Worm (Caenorhabditis elegans) whole organism, young adult: ENCODE measurements around the gene str-27.
"Not testable (repeated sequence)": the region's sequence is repeated elsewhere in the genome, so short reads cannot be mapped to it uniquely, and the experiment has no call there.

Source experiments
- B0019.2 ChIP-seq: fragments of 200-800 bp; sonication (Bioruptor generic); conservative IDR thresholded peaks from 2 replicates; pipeline ENCODE4 v1.3.6; 2022; ENCODE audit warnings: missing genetic modification reagents, missing genetic modification characterization, missing compliant biosample characterization
- B0261.1 ChIP-seq: sonication (generic microtip); optimal IDR thresholded peaks from 2 replicates; lab custom pipeline; 2016; ENCODE audit warnings: mild to moderate bottlenecking, missing genetic modification characterization, moderate library complexity, missing compliant biosample characterization
- B0336.3 ChIP-seq: fragments of 200-800 bp; sonication (Bioruptor generic); IDR thresholded peaks from 2 replicates; pipeline ENCODE4 v1.3.6; 2022; ENCODE audit warnings: missing genetic modification characterization, missing compliant biosample characterization
- C17E4.6 ChIP-seq: fragments of 200-800 bp; sonication (Bioruptor generic); IDR thresholded peaks from 2 replicates; pipeline ENCODE4 v1.3.6; 2022; ENCODE audit warnings: missing genetic modification reagents, missing genetic modification characterization, missing compliant biosample characterization
- D2030.7 ChIP-seq: fragments of 200-800 bp; sonication (Bioruptor generic); IDR thresholded peaks from 2 replicates; pipeline ENCODE4 v1.3.6; 2022; ENCODE audit warnings: missing genetic modification reagents, missing genetic modification characterization, missing compliant biosample characterization
- F33H1.4 ChIP-seq: fragments of 200-800 bp; sonication (Bioruptor generic); IDR thresholded peaks from 2 replicates; pipeline ENCODE4 v1.3.6; 2022; ENCODE audit warnings: missing genetic modification reagents, missing genetic modification characterization, missing compliant biosample characterization
- F37B4.10 ChIP-seq: fragments of 200-800 bp; sonication (Bioruptor generic); IDR thresholded peaks from 2 replicates; pipeline ENCODE4 v1.3.6; 2022; ENCODE audit warnings: missing genetic modification characterization, missing compliant biosample characterization
- F39B2.1 ChIP-seq: fragments of 200-800 bp; sonication (Bioruptor generic); IDR thresholded peaks from 2 replicates; pipeline ENCODE4 v1.3.6; 2022; ENCODE audit warnings: missing genetic modification reagents, missing genetic modification characterization, missing compliant biosample characterization
- Y53F4B.3 ChIP-seq: fragments of 200-800 bp; sonication (Bioruptor generic); IDR thresholded peaks from 2 replicates; pipeline ENCODE4 v1.3.6; 2022; ENCODE audit warnings: missing genetic modification reagents, missing genetic modification characterization, missing compliant biosample characterization
- Y53G8AR.9 ChIP-seq: fragments of 200-800 bp; sonication (Bioruptor generic); conservative IDR thresholded peaks from 2 replicates; pipeline ENCODE4 v1.3.6; 2022; ENCODE audit warnings: missing genetic modification reagents, missing genetic modification characterization, missing compliant biosample characterization
- Y56A3A.18 ChIP-seq: fragments of 200-800 bp; sonication (Bioruptor generic); IDR thresholded peaks from 2 replicates; pipeline ENCODE4 v1.3.6; 2022; ENCODE audit warnings: missing genetic modification reagents, missing genetic modification characterization, missing compliant biosample characterization
- Y95B8A.8 ChIP-seq: fragments of 200-800 bp; sonication (Bioruptor generic); IDR thresholded peaks from 2 replicates; pipeline ENCODE4 v1.3.6; 2022; ENCODE audit warnings: missing genetic modification reagents, missing genetic modification characterization, missing compliant biosample characterization
- aptf-3 ChIP-seq: fragments of 200-800 bp; sonication (Bioruptor generic); IDR thresholded peaks from 2 replicates; pipeline ENCODE4 v1.3.6; 2022; ENCODE audit warnings: missing genetic modification characterization, missing compliant biosample characterization
- attf-3 ChIP-seq: fragments of 200-800 bp; sonication (Bioruptor generic); conservative IDR thresholded peaks from 2 replicates; pipeline ENCODE4 v1.3.6; 2022; ENCODE audit warnings: missing genetic modification reagents, missing genetic modification characterization, missing compliant biosample characterization
- attf-6 ChIP-seq: fragments of 200-800 bp; sonication (Bioruptor generic); IDR thresholded peaks from 2 replicates; pipeline ENCODE4 v1.3.6; 2022; ENCODE audit warnings: missing genetic modification reagents, missing genetic modification characterization, missing compliant biosample characterization
- bed-1 ChIP-seq: fragments of 200-800 bp; sonication (Bioruptor generic); IDR thresholded peaks from 2 replicates; pipeline ENCODE4 v1.3.6; 2022; ENCODE audit warnings: missing genetic modification reagents, missing genetic modification characterization, missing compliant biosample characterization
- bed-2 ChIP-seq: fragments of 200-800 bp; sonication (Bioruptor generic); IDR thresholded peaks from 2 replicates; pipeline ENCODE4 v1.3.6; 2022; ENCODE audit warnings: missing genetic modification reagents, missing genetic modification characterization, missing compliant biosample characterization
- cebp-1 ChIP-seq, 2 experiments: fragments of 200-800 bp in 1 of 2; sonication (Bioruptor generic) in 1 of 2; sonication (generic microtip) in 1 of 2; IDR thresholded peaks in 1 of 2; optimal IDR thresholded peaks in 1 of 2; 2 replicates each; pipeline versions ENCODE4 v1.3.6 to Lab custom; 2017 to 2022; ENCODE audit warnings: missing compliant biosample characterization in 2 of 2, missing genetic modification characterization in 2 of 2, mild to moderate bottlenecking in 1 of 2, missing genetic modification reagents in 1 of 2, moderate library complexity in 1 of 2
- cebp-2 ChIP-seq: fragments of 200-800 bp; sonication (Bioruptor generic); IDR thresholded peaks from 2 replicates; pipeline ENCODE4 v1.3.6; 2022; ENCODE audit warnings: missing genetic modification characterization, missing compliant biosample characterization
- ceh-100 ChIP-seq: fragments of 200-800 bp; sonication (Bioruptor generic); IDR thresholded peaks from 2 replicates; pipeline ENCODE4 v1.3.6; 2022; ENCODE audit warnings: missing genetic modification reagents, missing genetic modification characterization, missing compliant biosample characterization
- ceh-40 ChIP-seq: fragments of 200-800 bp; sonication (Bioruptor generic); IDR thresholded peaks from 2 replicates; pipeline ENCODE4 v1.3.6; 2022; ENCODE audit warnings: missing genetic modification characterization, missing compliant biosample characterization
- ceh-58 ChIP-seq: fragments of 200-800 bp; sonication (Bioruptor generic); IDR thresholded peaks from 2 replicates; pipeline ENCODE4 v1.3.6; 2022; ENCODE audit warnings: missing genetic modification characterization, missing compliant biosample characterization
- ceh-91 ChIP-seq: fragments of 200-800 bp; sonication (Bioruptor generic); IDR thresholded peaks from 2 replicates; pipeline ENCODE4 v1.3.6; 2022; ENCODE audit warnings: missing genetic modification reagents, missing genetic modification characterization, missing compliant biosample characterization
- die-1 ChIP-seq: sonication (generic microtip); optimal IDR thresholded peaks from 2 replicates; lab custom pipeline; 2016; ENCODE audit warnings: missing genotype, mild to moderate bottlenecking, missing genetic modification characterization, missing compliant biosample characterization
- dox-1 ChIP-seq: fragments of 200-800 bp; sonication (Bioruptor generic); IDR thresholded peaks from 2 replicates; pipeline ENCODE4 v1.3.6; 2022; ENCODE audit warnings: missing genetic modification reagents, missing genetic modification characterization, missing compliant biosample characterization
- egl-18 ChIP-seq: fragments of 200-800 bp; sonication (Bioruptor generic); IDR thresholded peaks from 2 replicates; pipeline ENCODE4 v1.3.6; 2022; ENCODE audit warnings: missing genetic modification reagents, missing genetic modification characterization, missing compliant biosample characterization
- egl-44 ChIP-seq: fragments of 200-800 bp; sonication (Bioruptor generic); IDR thresholded peaks from 2 replicates; pipeline ENCODE4 v1.3.6; 2022; ENCODE audit warnings: missing genetic modification reagents, missing genetic modification characterization, missing compliant biosample characterization
- egrh-3 ChIP-seq: fragments of 200-800 bp; sonication (Bioruptor generic); IDR thresholded peaks from 2 replicates; pipeline ENCODE4 v1.3.6; 2022; ENCODE audit warnings: missing genetic modification reagents, missing genetic modification characterization, missing compliant biosample characterization
- ekl-4 ChIP-seq: fragments of 200-800 bp; sonication (Bioruptor generic); IDR thresholded peaks from 2 replicates; pipeline ENCODE4 v1.3.6; 2022; ENCODE audit warnings: missing genetic modification reagents, missing genetic modification characterization, missing compliant biosample characterization
- hmg-20 ChIP-seq: fragments of 200-800 bp; sonication (Bioruptor generic); IDR thresholded peaks from 2 replicates; pipeline ENCODE4 v1.3.6; 2022; ENCODE audit warnings: missing genetic modification reagents, missing genetic modification characterization, missing compliant biosample characterization
- lin-26 ChIP-seq: fragments of 200-800 bp; sonication (Bioruptor generic); IDR thresholded peaks from 2 replicates; pipeline ENCODE4 v1.3.6; 2022; ENCODE audit warnings: missing genetic modification reagents, missing genetic modification characterization, missing compliant biosample characterization
- lir-1 ChIP-seq: fragments of 200-800 bp; sonication (Bioruptor generic); conservative IDR thresholded peaks from 2 replicates; pipeline ENCODE4 v1.3.6; 2022; ENCODE audit warnings: missing genetic modification reagents, missing genetic modification characterization, missing compliant biosample characterization
- madf-3 ChIP-seq: fragments of 200-800 bp; sonication (Bioruptor generic); IDR thresholded peaks from 2 replicates; pipeline ENCODE4 v1.3.6; 2022; ENCODE audit warnings: missing genetic modification reagents, missing genetic modification characterization, missing compliant biosample characterization
- madf-6 ChIP-seq: fragments of 200-800 bp; sonication (Bioruptor generic); IDR thresholded peaks from 2 replicates; pipeline ENCODE4 v1.3.6; 2022; ENCODE audit warnings: missing genetic modification reagents, missing genetic modification characterization, missing compliant biosample characterization
- madf-8 ChIP-seq: fragments of 200-800 bp; sonication (Bioruptor generic); conservative IDR thresholded peaks from 2 replicates; pipeline ENCODE4 v1.3.6; 2022; ENCODE audit warnings: missing genetic modification reagents, missing genetic modification characterization, missing compliant biosample characterization
- mcd-1 ChIP-seq: fragments of 200-800 bp; sonication (Bioruptor generic); IDR thresholded peaks from 2 replicates; pipeline ENCODE4 v1.3.6; 2022; ENCODE audit warnings: missing genetic modification reagents, missing genetic modification characterization, missing compliant biosample characterization
- mes-4 ChIP-seq: sonication (generic microtip); optimal IDR thresholded peaks from 2 replicates; lab custom pipeline; 2016; ENCODE audit warnings: missing genotype, missing genetic modification characterization, missing compliant biosample characterization
- nfyb-1 ChIP-seq: fragments of 200-800 bp; sonication (Bioruptor generic); IDR thresholded peaks from 2 replicates; pipeline ENCODE4 v1.3.6; 2022; ENCODE audit warnings: missing genetic modification reagents, missing genetic modification characterization, missing compliant biosample characterization
- nhr-120 ChIP-seq: fragments of 200-800 bp; sonication (Bioruptor generic); IDR thresholded peaks from 2 replicates; pipeline ENCODE4 v1.3.6; 2022; ENCODE audit warnings: missing genetic modification characterization, missing compliant biosample characterization
- nhr-90 ChIP-seq: sonication (generic microtip); optimal IDR thresholded peaks from 2 replicates; lab custom pipeline; 2016; ENCODE audit warnings: missing genotype, mild to moderate bottlenecking, missing genetic modification characterization, missing compliant biosample characterization
- pbrm-1 ChIP-seq: fragments of 200-800 bp; sonication (Bioruptor generic); IDR thresholded peaks from 2 replicates; pipeline ENCODE4 v1.3.6; 2022; ENCODE audit warnings: missing genetic modification reagents, missing genetic modification characterization, missing compliant biosample characterization
- rpc-1 ChIP-seq, 2 experiments: fragments of 150-350 bp in 1 of 2; sonication (generic microtip) in 1 of 2; optimal IDR thresholded peaks; 2 replicates each; lab custom pipeline; 2014 to 2018; ENCODE audit warnings: missing biosample characterization in 1 of 2, missing genetic modification characterization in 1 of 2, missing genetic modification reagents in 1 of 2, missing genotype in 1 of 2
- sea-2 ChIP-seq: fragments of 200-800 bp; sonication (Bioruptor generic); IDR thresholded peaks from 2 replicates; pipeline ENCODE4 v1.3.6; 2022; ENCODE audit warnings: missing genetic modification characterization, missing compliant biosample characterization
- tbp1 ChIP-seq: fragments of 200-800 bp; sonication (Bioruptor generic); optimal IDR thresholded peaks from 2 replicates; lab custom pipeline; 2018; ENCODE audit warnings: mild to moderate bottlenecking, missing genetic modification characterization, missing compliant biosample characterization
- ztf-18 ChIP-seq: sonication (generic microtip); optimal IDR thresholded peaks from 2 replicates; lab custom pipeline; 2016; ENCODE audit warnings: missing genotype, mild to moderate bottlenecking, missing genetic modification characterization, missing compliant biosample characterization
- ztf-25 ChIP-seq: fragments of 200-800 bp; sonication (Bioruptor generic); IDR thresholded peaks from 2 replicates; pipeline ENCODE4 v1.3.6; 2022; ENCODE audit warnings: missing genetic modification reagents, missing genetic modification characterization, missing compliant biosample characterization
- ztf-28 ChIP-seq: fragments of 200-800 bp; sonication (Bioruptor generic); IDR thresholded peaks from 2 replicates; pipeline ENCODE4 v1.3.6; 2022; ENCODE audit warnings: missing genetic modification reagents, missing genetic modification characterization, missing compliant biosample characterization

str-27 gene

ce11 chrV:15767385-15767784 lies 31.8 kb upstream of the str-27 start:
- TF ChIP-seq nhr-120 (GFP tag; lab: Robert Waterston, UW) (peak; percentile 86; the same call in 1 of the 2 replicates), ceh-91 (GFP tag; lab: Robert Waterston, UW) (0 out of 2 replicates have a peak, but pooled peaks have one; percentile 19), B0336.3 (GFP tag; lab: Robert Waterston, UW) (0 out of 2 replicates have a peak, but pooled peaks have one; percentile 30), bed-2 (peak; percentile 85), cebp-1 (GFP tag; IDR thresholded peaks at IDR 0.05; lab: Robert Waterston, UW) (peak; percentile 59), pbrm-1 (GFP tag; lab: Robert Waterston, UW) (peak; percentile 76), ztf-18 (tag; lab: Kevin White, UChicago) (peak; percentile 80), die-1 (tag; lab: Kevin White, UChicago) (peak; percentile 28), Y53G8AR.9 (GFP tag; lab: Robert Waterston, UW) (peak; percentile 84), D2030.7 (GFP tag; lab: Robert Waterston, UW) (peak; percentile 89), lin-26 (GFP tag; lab: Robert Waterston, UW) (peak; percentile 99), ztf-25 (GFP tag; lab: Robert Waterston, UW) (peak; percentile 72; the same call in 1 of the 2 replicates), madf-3 (GFP tag; lab: Robert Waterston, UW) (peak; percentile 81), Y56A3A.18 (GFP tag; lab: Robert Waterston, UW) (peak; percentile 66), B0019.2 (GFP tag; lab: Robert Waterston, UW) (peak; percentile 53), Y95B8A.8 (peak; percentile 69; the same call in 1 of the 2 replicates), F37B4.10 (GFP tag; lab: Robert Waterston, UW) (peak; percentile 89; the same call in 1 of the 2 replicates), egl-44 (GFP tag; lab: Robert Waterston, UW) (peak; percentile 95), ekl-4 (peak; percentile 85), B0261.1 (tag; lab: Kevin White, UChicago) (peak; percentile 60), ceh-100 (GFP tag; lab: Robert Waterston, UW) (peak; percentile 74), hmg-20 (GFP tag; lab: Robert Waterston, UW) (peak; percentile 75), mes-4 (tag; lab: Kevin White, UChicago) (peak; percentile 22), rpc-1 (tag; optimal IDR thresholded peaks at IDR 0.05; lab: Kevin White, UChicago) (peak; percentile 61), ceh-58 (GFP tag; lab: Robert Waterston, UW) (peak; percentile 91), attf-6 (GFP tag; lab: Robert Waterston, UW) (peak; percentile 89), C17E4.6 (GFP tag; lab: Robert Waterston, UW) (peak; percentile 84), egl-18 (GFP tag; lab: Robert Waterston, UW) (0 out of 2 replicates have a peak, but pooled peaks have one; percentile 29), bed-1 (GFP tag; lab: Robert Waterston, UW) (peak; percentile 84; the same call in 1 of the 2 replicates), cebp-2 (GFP tag; lab: Robert Waterston, UW) (peak; percentile 94; the same call in 1 of the 2 replicates), egrh-3 (GFP tag; lab: Robert Waterston, UW) (peak; percentile 41; the same call in 1 of the 2 replicates), madf-6 (peak; percentile 79), attf-3 (0 out of 2 replicates have a peak, but pooled peaks have one; percentile 35), tbp1 (GFP tag; lab: Kevin White, UChicago) (peak; percentile 82), Y53F4B.3 (GFP tag; lab: Robert Waterston, UW) (peak; percentile 76), dox-1 (GFP tag; lab: Robert Waterston, UW) (peak; percentile 83), nfyb-1 (peak; percentile 87), sea-2 (GFP tag; lab: Robert Waterston, UW) (0 out of 2 replicates have a peak, but pooled peaks have one; percentile 60), F33H1.4 (GFP tag; lab: Robert Waterston, UW) (peak; percentile 27; the same call in 1 of the 2 replicates), F39B2.1 (peak; percentile 74), nhr-90 (tag; lab: Kevin White, UChicago) (peak; percentile 19), ceh-40 (GFP tag; lab: Robert Waterston, UW) (0 out of 2 replicates have a peak, but pooled peaks have one; percentile 40), ztf-28 (peak; percentile 77; the same call in 1 of the 2 replicates), madf-8 (GFP tag; lab: Robert Waterston, UW) (peak; percentile 39), aptf-3 (peak; percentile 95; the same call in 1 of the 2 replicates), lir-1 (GFP tag; lab: Robert Waterston, UW) (0 out of 2 replicates have a peak, but pooled peaks have one; percentile 37), mcd-1 (peak; percentile 79)
- not testable (repeated sequence) for TF ChIP-seq cebp-1 (tag; optimal IDR thresholded peaks at IDR 0.05; lab: Kevin White, UChicago); rpc-1 (optimal IDR thresholded peaks at IDR 0.05; lab: Kevin White, UChicago)
